1 fruit fly cellular context compared by ENCODE assay signal in the genomic region with DNA sequence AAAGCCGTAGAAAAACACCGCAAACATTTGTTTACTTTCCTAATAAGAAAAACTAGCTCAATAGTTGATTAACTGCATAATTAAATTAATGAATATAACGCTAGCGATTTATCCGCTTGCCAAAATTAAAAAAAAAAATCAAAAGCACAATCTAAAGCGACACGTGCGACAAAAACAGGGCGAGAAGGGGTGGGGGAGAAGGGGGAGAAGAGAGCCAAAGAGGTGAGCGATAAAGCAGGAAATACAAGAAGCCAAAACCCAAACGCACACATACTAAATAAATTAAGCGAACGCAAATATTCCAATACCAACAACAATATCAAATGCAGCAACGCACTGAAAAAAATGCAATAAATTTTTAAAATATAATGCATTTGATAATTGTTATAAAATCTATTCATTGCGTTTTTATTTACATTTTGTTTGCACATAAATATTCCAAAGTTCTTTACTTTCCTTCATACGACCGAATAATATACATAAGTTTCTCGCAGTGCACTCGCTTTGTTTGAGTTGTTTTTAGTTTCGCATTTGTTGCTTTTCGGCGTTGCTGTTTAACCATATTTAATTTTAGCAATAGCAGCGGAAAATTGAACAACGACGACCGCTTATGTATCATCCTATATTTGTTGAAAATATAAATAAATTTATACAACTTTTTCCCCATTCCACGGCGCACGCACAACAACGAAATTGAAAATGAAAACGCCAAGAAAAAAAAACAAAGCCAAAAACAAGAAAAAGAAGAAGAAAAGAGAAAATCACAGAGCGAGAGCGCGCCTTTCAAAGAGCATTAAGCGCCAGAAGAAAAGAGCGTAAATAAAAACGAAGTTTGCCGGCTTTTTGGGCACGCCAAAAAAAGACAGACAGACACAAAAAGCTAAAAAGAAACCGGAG.
A peak's percentile ranks its signal among the peaks of the same experiment; 100 is the strongest.
TF ChIP-seq lines count a peak whose summit lies in the region.

No protein-coding gene starts in this region.

TF ChIP-seq in whole organism, embryonic, 481 proteins besides CTCF, POLR2A, EP300 and RAD21 (continued from another document and continues in another):
- TF ChIP-seq fd64A (GFP tag; optimal IDR thresholded peaks at IDR 0.05; lab: Kevin White, UChicago) = peak; percentile 74
- peak; percentile 93 for TF ChIP-seq scrt (GFP tag; optimal IDR thresholded peaks at IDR 0.05; lab: Kevin White, UChicago)
- TF ChIP-seq Myb (GFP tag; optimal IDR thresholded peaks at IDR 0.05; lab: Kevin White, UChicago) = peak; percentile 68
- peak; percentile 88 for TF ChIP-seq zen (tag; optimal IDR thresholded peaks at IDR 0.05; lab: Kevin White, UChicago)
- TF ChIP-seq MBD-R2 (GFP tag; IDR thresholded peaks at IDR 0.05; lab: Robert Waterston, UW) = peak; percentile 91
- TF ChIP-seq wor (GFP tag; IDR thresholded peaks at IDR 0.05; lab: Robert Waterston, UW) = peak; percentile 91
- peak; percentile 91 for TF ChIP-seq peb (GFP tag; IDR thresholded peaks at IDR 0.05; lab: Robert Waterston, UW)
- peak; percentile 96 for TF ChIP-seq HmgZ (tag; optimal IDR thresholded peaks at IDR 0.05; lab: Kevin White, UChicago)
- peak; percentile 81 for TF ChIP-seq ab (GFP tag; optimal IDR thresholded peaks at IDR 0.05; lab: Kevin White, UChicago)
- TF ChIP-seq mam (GFP tag; optimal IDR thresholded peaks at IDR 0.05; lab: Kevin White, UChicago) = peak; percentile 91
- peak; percentile 95 for TF ChIP-seq salm (tag; optimal IDR thresholded peaks at IDR 0.05; lab: Kevin White, UChicago)
- no peak for TF ChIP-seq fd102C (GFP tag; optimal IDR thresholded peaks at IDR 0.05; lab: Kevin White, UChicago)
- peak; percentile 85 for TF ChIP-seq nom (GFP tag; optimal IDR thresholded peaks at IDR 0.05; lab: Kevin White, UChicago)
- peak; percentile 92 for TF ChIP-seq Dip3 (GFP tag; optimal IDR thresholded peaks at IDR 0.05; lab: Kevin White, UChicago)
- peak; percentile 61 for TF ChIP-seq CG7271 (tag; optimal IDR thresholded peaks at IDR 0.05; lab: Kevin White, UChicago)
- TF ChIP-seq CG8924 (tag; optimal IDR thresholded peaks at IDR 0.05; lab: Kevin White, UChicago) = peak; percentile 97
- TF ChIP-seq al (GFP tag; IDR thresholded peaks at IDR 0.05; lab: Robert Waterston, UW) = peak; percentile 92
- TF ChIP-seq CG11560 (tag; IDR thresholded peaks at IDR 0.05; lab: Robert Waterston, UW) = peak; percentile 85
- peak; percentile 74 for TF ChIP-seq NC2α (GFP tag; optimal IDR thresholded peaks at IDR 0.05; lab: Kevin White, UChicago)
- TF ChIP-seq CG31224 (GFP tag; IDR thresholded peaks at IDR 0.05; lab: Robert Waterston, UW) = peak; percentile 91
- TF ChIP-seq Sox100B (GFP tag; optimal IDR thresholded peaks at IDR 0.05; lab: Kevin White, UChicago) = peak; percentile 97
- peak; percentile 88 for TF ChIP-seq Ravus (GFP tag; IDR thresholded peaks at IDR 0.05; lab: Robert Waterston, UW)
- TF ChIP-seq CG12236 (GFP tag; optimal IDR thresholded peaks at IDR 0.05; lab: Kevin White, UChicago) = peak; percentile 80
- TF ChIP-seq Drgx (GFP tag; IDR thresholded peaks at IDR 0.05; lab: Robert Waterston, UW) = peak; percentile 97
- peak; percentile 97 for TF ChIP-seq dysf (GFP tag; IDR thresholded peaks at IDR 0.05; lab: Robert Waterston, UW)
- TF ChIP-seq fd3F (GFP tag; optimal IDR thresholded peaks at IDR 0.05; lab: Kevin White, UChicago) = peak; percentile 96
- TF ChIP-seq Gug (GFP tag; IDR thresholded peaks at IDR 0.05; lab: Robert Waterston, UW) = peak; percentile 80
- peak; percentile 90 for TF ChIP-seq CG15601 (tag; optimal IDR thresholded peaks at IDR 0.05; lab: Kevin White, UChicago)
- TF ChIP-seq Nf-YB (GFP tag; optimal IDR thresholded peaks at IDR 0.05; lab: Kevin White, UChicago) = peak; percentile 82
- peak; percentile 88 for TF ChIP-seq vfl (GFP tag; optimal IDR thresholded peaks at IDR 0.05; lab: Kevin White, UChicago)
- peak; percentile 74 for TF ChIP-seq CG33213 (GFP tag; optimal IDR thresholded peaks at IDR 0.05; lab: Kevin White, UChicago)
- peak; percentile 92 for TF ChIP-seq GATAe (GFP tag; conservative IDR thresholded peaks at IDR 0.05; lab: Robert Waterston, UW)
- peak; percentile 60 for TF ChIP-seq crol (GFP tag; IDR thresholded peaks at IDR 0.05; lab: Robert Waterston, UW)
- peak; percentile 79 for TF ChIP-seq eyg (GFP tag; optimal IDR thresholded peaks at IDR 0.05; lab: Kevin White, UChicago)
- peak; percentile 98 for TF ChIP-seq CG31441 (GFP tag; IDR thresholded peaks at IDR 0.05; lab: Robert Waterston, UW)
- peak; percentile 85 to 88 for TF ChIP-seq chif (GFP tag; optimal IDR thresholded peaks at IDR 0.05; lab: Kevin White, UChicago)
- TF ChIP-seq CG4404 (GFP tag; IDR thresholded peaks at IDR 0.05; lab: Robert Waterston, UW) = peak; percentile 84
- TF ChIP-seq NK7.1 (GFP tag; optimal IDR thresholded peaks at IDR 0.05; lab: Kevin White, UChicago) = peak; percentile 82
- TF ChIP-seq CG3163 (GFP tag; optimal IDR thresholded peaks at IDR 0.05; lab: Kevin White, UChicago) = peak; percentile 89
- peak; percentile 90 for TF ChIP-seq Taf1 (GFP tag; IDR thresholded peaks at IDR 0.05; lab: Robert Waterston, UW)
- peak; percentile 80 for TF ChIP-seq CG1792 (GFP tag; optimal IDR thresholded peaks at IDR 0.05; lab: Kevin White, UChicago)
- peak; percentile 71 for TF ChIP-seq CG30020 (tag; optimal IDR thresholded peaks at IDR 0.05; lab: Kevin White, UChicago)
- peak; percentile 96 for TF ChIP-seq Dek (tag; optimal IDR thresholded peaks at IDR 0.05; lab: Kevin White, UChicago)
- no peak for TF ChIP-seq CG13287 (GFP tag; IDR thresholded peaks at IDR 0.05; lab: Robert Waterston, UW; ENCODE audit: partially characterized antibody)
- no peak for TF ChIP-seq Kr (GFP tag; optimal IDR thresholded peaks at IDR 0.05; lab: Kevin White, UChicago)
- TF ChIP-seq B-H2 (GFP tag; optimal IDR thresholded peaks at IDR 0.05; lab: Kevin White, UChicago) = peak; percentile 85
- peak; percentile 74 for TF ChIP-seq wek (GFP tag; optimal IDR thresholded peaks at IDR 0.05; lab: Kevin White, UChicago)
- TF ChIP-seq ems (GFP tag; optimal IDR thresholded peaks at IDR 0.05; lab: Kevin White, UChicago) = peak; percentile 91
- TF ChIP-seq CG4617 (GFP tag; optimal IDR thresholded peaks at IDR 0.05; lab: Kevin White, UChicago; ENCODE audit: borderline replicate concordance) = peak; percentile 73
- TF ChIP-seq Elba2 (GFP tag; optimal IDR thresholded peaks at IDR 0.05; lab: Kevin White, UChicago) = no peak
- TF ChIP-seq HLH3B (GFP tag; IDR thresholded peaks at IDR 0.05; lab: Robert Waterston, UW) = peak; percentile 94
- peak; percentile 93 for TF ChIP-seq CG12071 (GFP tag; optimal IDR thresholded peaks at IDR 0.05; lab: Kevin White, UChicago)
- peak; percentile 96 for TF ChIP-seq lbe (GFP tag; optimal IDR thresholded peaks at IDR 0.05; lab: Kevin White, UChicago)
- TF ChIP-seq fu2 (GFP tag; optimal IDR thresholded peaks at IDR 0.05; lab: Kevin White, UChicago) = peak; percentile 88
- peak; percentile 91 for TF ChIP-seq CG1529 (GFP tag; optimal IDR thresholded peaks at IDR 0.05; lab: Kevin White, UChicago)
- TF ChIP-seq usp (GFP tag; optimal IDR thresholded peaks at IDR 0.05; lab: Kevin White, UChicago) = no peak
- TF ChIP-seq CG3065 (GFP tag; optimal IDR thresholded peaks at IDR 0.05; lab: Kevin White, UChicago) = peak; percentile 87
- peak; percentile 91 for TF ChIP-seq CG11723 (GFP tag; optimal IDR thresholded peaks at IDR 0.05; lab: Kevin White, UChicago)
- peak; percentile 89 for TF ChIP-seq CG16863 (GFP tag; optimal IDR thresholded peaks at IDR 0.05; lab: Kevin White, UChicago)
- TF ChIP-seq trh (GFP tag; optimal IDR thresholded peaks at IDR 0.05; lab: Kevin White, UChicago) = peak; percentile 91
- TF ChIP-seq Adf1 (GFP tag; IDR thresholded peaks at IDR 0.05; lab: Robert Waterston, UW) = peak; percentile 81
- TF ChIP-seq Mrtf (GFP tag; IDR thresholded peaks at IDR 0.05; lab: Robert Waterston, UW) = peak; percentile 93
- TF ChIP-seq Eip74EF (GFP tag; optimal IDR thresholded peaks at IDR 0.05; lab: Kevin White, UChicago) = peak in 1 of 2 experiments; percentile 97
- peak; percentile 89 for TF ChIP-seq CG5953 (GFP tag; IDR thresholded peaks at IDR 0.05; lab: Robert Waterston, UW)
- peak; percentile 79 for TF ChIP-seq shn (GFP tag; optimal IDR thresholded peaks at IDR 0.05; lab: Kevin White, UChicago)
- no peak for TF ChIP-seq Opbp (GFP tag; IDR thresholded peaks at IDR 0.05; lab: Robert Waterston, UW; ENCODE audit: partially characterized antibody)
- TF ChIP-seq sob (GFP tag; IDR thresholded peaks at IDR 0.05; lab: Robert Waterston, UW) = peak; percentile 96
- TF ChIP-seq Sry-β (GFP tag; optimal IDR thresholded peaks at IDR 0.05; lab: Kevin White, UChicago) = peak; percentile 55
- TF ChIP-seq so (GFP tag; IDR thresholded peaks at IDR 0.05; lab: Robert Waterston, UW) = peak; percentile 96
- TF ChIP-seq zfh2 (GFP tag; optimal IDR thresholded peaks at IDR 0.05; lab: Kevin White, UChicago) = peak; percentile 90
- TF ChIP-seq abd-A (tag; optimal IDR thresholded peaks at IDR 0.05; lab: Kevin White, UChicago) = peak; percentile 50
- TF ChIP-seq NFAT (GFP tag; IDR thresholded peaks at IDR 0.05; lab: Robert Waterston, UW) = peak; percentile 93
- TF ChIP-seq pzg (GFP tag; optimal IDR thresholded peaks at IDR 0.05; lab: Kevin White, UChicago) = peak; percentile 6
- TF ChIP-seq pan (optimal IDR thresholded peaks at IDR 0.05; lab: Kevin White, UChicago) = no peak
- peak in 1 of 2 experiments; percentile 98 for TF ChIP-seq pan (GFP tag; optimal IDR thresholded peaks at IDR 0.05 in 1 of 2, IDR thresholded peaks at IDR 0.05 in 1 of 2)
- TF ChIP-seq Atf6 (GFP tag; IDR thresholded peaks at IDR 0.05; lab: Robert Waterston, UW) = peak; percentile 98
- peak; percentile 94 for TF ChIP-seq BtbVII (GFP tag; optimal IDR thresholded peaks at IDR 0.05; lab: Kevin White, UChicago)
- peak; percentile 97 for TF ChIP-seq CG18599 (GFP tag; optimal IDR thresholded peaks at IDR 0.05; lab: Kevin White, UChicago)
- TF ChIP-seq CG3407 (GFP tag; optimal IDR thresholded peaks at IDR 0.05; lab: Kevin White, UChicago) = peak; percentile 89
- peak; percentile 95 for TF ChIP-seq CG11695 (GFP tag; IDR thresholded peaks at IDR 0.05; lab: Robert Waterston, UW)
- peak; percentile 92 for TF ChIP-seq pho (GFP tag; optimal IDR thresholded peaks at IDR 0.05; lab: Kevin White, UChicago)
- TF ChIP-seq Sox102F (GFP tag; optimal IDR thresholded peaks at IDR 0.05; lab: Kevin White, UChicago) = peak; percentile 99
- TF ChIP-seq CG6854 (GFP tag; optimal IDR thresholded peaks at IDR 0.05; lab: Kevin White, UChicago) = peak; percentile 94
- no peak for TF ChIP-seq pfk (GFP tag; optimal IDR thresholded peaks at IDR 0.05; lab: Kevin White, UChicago)
- no peak for TF ChIP-seq D (optimal IDR thresholded peaks at IDR 0.05; lab: Kevin White, UChicago)
- peak; percentile 91 for TF ChIP-seq D (GFP tag; optimal IDR thresholded peaks at IDR 0.05; lab: Kevin White, UChicago)
- TF ChIP-seq HLH54F (GFP tag; optimal IDR thresholded peaks at IDR 0.05; lab: Kevin White, UChicago) = peak; percentile 89
- peak; percentile 66 to 96 for TF ChIP-seq bsh (GFP tag; optimal IDR thresholded peaks at IDR 0.05; lab: Kevin White, UChicago)
- peak; percentile 98 for TF ChIP-seq Med (GFP tag; lab: Kevin White, UChicago)
- TF ChIP-seq ERR (GFP tag; optimal IDR thresholded peaks at IDR 0.05; lab: Kevin White, UChicago) = peak; percentile 67
- peak; percentile 73 for TF ChIP-seq her (GFP tag; optimal IDR thresholded peaks at IDR 0.05; lab: Kevin White, UChicago)
- TF ChIP-seq CrebB (tag; optimal IDR thresholded peaks at IDR 0.05; lab: Kevin White, UChicago) = peak; percentile 92
- peak; percentile 95 for TF ChIP-seq ranshi (GFP tag; IDR thresholded peaks at IDR 0.05; lab: Robert Waterston, UW)
- peak; percentile 78 for TF ChIP-seq pb (GFP tag; optimal IDR thresholded peaks at IDR 0.05; lab: Kevin White, UChicago)
- TF ChIP-seq jing (GFP tag; optimal IDR thresholded peaks at IDR 0.05; lab: Kevin White, UChicago) = peak; percentile 88
- TF ChIP-seq dpn (GFP tag; optimal IDR thresholded peaks at IDR 0.05; lab: Kevin White, UChicago) = peak; percentile 91 to 95
- peak; percentile 51 for TF ChIP-seq bigmax (GFP tag; optimal IDR thresholded peaks at IDR 0.05; lab: Kevin White, UChicago)
- TF ChIP-seq Pdp1 (GFP tag; optimal IDR thresholded peaks at IDR 0.05; lab: Kevin White, UChicago) = peak; percentile 89 to 91
- no peak for TF ChIP-seq mld (GFP tag; IDR thresholded peaks at IDR 0.05; lab: Robert Waterston, UW; ENCODE audit: partially characterized antibody)
- TF ChIP-seq CG43689 (GFP tag; IDR thresholded peaks at IDR 0.05; lab: Robert Waterston, UW) = peak; percentile 93
- peak; percentile 94 for TF ChIP-seq Hand (GFP tag; optimal IDR thresholded peaks at IDR 0.05; lab: Kevin White, UChicago)
- TF ChIP-seq E2f2 (GFP tag; IDR thresholded peaks at IDR 0.05; lab: Robert Waterston, UW) = peak; percentile 82
- no peak for TF ChIP-seq cad (GFP tag; optimal IDR thresholded peaks at IDR 0.05; lab: Kevin White, UChicago)
- peak; percentile 91 for TF ChIP-seq gro (GFP tag; optimal IDR thresholded peaks at IDR 0.05; lab: Kevin White, UChicago)
- peak; percentile 74 for TF ChIP-seq CG31365 (tag; optimal IDR thresholded peaks at IDR 0.05; lab: Kevin White, UChicago)
- no peak for TF ChIP-seq zen2 (GFP tag; IDR thresholded peaks at IDR 0.05; lab: Robert Waterston, UW; ENCODE audit: partially characterized antibody)
- peak; percentile 91 for TF ChIP-seq psq (GFP tag; optimal IDR thresholded peaks at IDR 0.05; lab: Kevin White, UChicago)
- TF ChIP-seq Dp (GFP tag; optimal IDR thresholded peaks at IDR 0.05; lab: Kevin White, UChicago) = peak; percentile 13
- peak; percentile 84 for TF ChIP-seq Lhr (GFP tag; optimal IDR thresholded peaks at IDR 0.05; lab: Kevin White, UChicago)
- peak; percentile 84 for TF ChIP-seq Vsx1 (GFP tag; optimal IDR thresholded peaks at IDR 0.05; lab: Kevin White, UChicago)
- peak; percentile 93 for TF ChIP-seq CG6813 (GFP tag; optimal IDR thresholded peaks at IDR 0.05; lab: Kevin White, UChicago)
- peak; percentile 98 for TF ChIP-seq CHES-1-like (GFP tag; optimal IDR thresholded peaks at IDR 0.05; lab: Kevin White, UChicago)
- TF ChIP-seq CG13123 (GFP tag; optimal IDR thresholded peaks at IDR 0.05; lab: Kevin White, UChicago) = peak; percentile 79
- TF ChIP-seq Sin3A (optimal IDR thresholded peaks at IDR 0.05; lab: Kevin White, UChicago) = no peak
- TF ChIP-seq Oli (tag; optimal IDR thresholded peaks at IDR 0.05; lab: Kevin White, UChicago) = peak; percentile 98
- TF ChIP-seq CG34422 (GFP tag; IDR thresholded peaks at IDR 0.05; lab: Robert Waterston, UW) = peak; percentile 97
- TF ChIP-seq Usf (GFP tag; optimal IDR thresholded peaks at IDR 0.05; lab: Kevin White, UChicago) = peak; percentile 82
- TF ChIP-seq CG17829 (tag; optimal IDR thresholded peaks at IDR 0.05; lab: Kevin White, UChicago) = peak; percentile 96
- TF ChIP-seq Dfd (GFP tag; optimal IDR thresholded peaks at IDR 0.05; lab: Kevin White, UChicago) = peak in 1 of 2 experiments; percentile 34
- TF ChIP-seq chm (GFP tag; IDR thresholded peaks at IDR 0.05; lab: Robert Waterston, UW) = peak; percentile 90
- TF ChIP-seq kni (GFP tag; optimal IDR thresholded peaks at IDR 0.05; lab: Kevin White, UChicago) = peak; percentile 61
